Fruit fly (Drosophila melanogaster): ENCODE results near the gene Hk.

The Hk gene

dm6 chrX:10259524-10259923 is 3.8 kb downstream of the Hk start:
- TF ChIP-seq CG7839 (tag; optimal IDR thresholded peaks at IDR 0.05): peak; percentile 28
- TF ChIP-seq abd-A (tag; optimal IDR thresholded peaks at IDR 0.05): no peak
- peak; percentile 43 for TF ChIP-seq gem (tag; optimal IDR thresholded peaks at IDR 0.05)
- TF ChIP-seq C15 (GFP tag; IDR thresholded peaks at IDR 0.05): no peak
- TF ChIP-seq grau (tag; optimal IDR thresholded peaks at IDR 0.05): peak; percentile 8
- 0 out of 2 replicates have a peak, but pooled peaks have one; percentile 20 for TF ChIP-seq Ptx1 (GFP tag; IDR thresholded peaks at IDR 0.05)
- TF ChIP-seq rib (GFP tag; IDR thresholded peaks at IDR 0.05): no peak
- TF ChIP-seq Rfx (GFP tag; IDR thresholded peaks at IDR 0.05): 0 out of 2 replicates have a peak, but pooled peaks have one; percentile 21
- TF ChIP-seq toy (GFP tag; IDR thresholded peaks at IDR 0.05): no peak
- TF ChIP-seq Ets65A (GFP tag): peak; percentile 52
- 0 out of 3 replicates have a peak, but pooled peaks have one; percentile 29 for TF ChIP-seq tgo (GFP tag; IDR thresholded peaks at IDR 0.05)
- peak; percentile 34 for TF ChIP-seq CG18599 (GFP tag; optimal IDR thresholded peaks at IDR 0.05)
- TF ChIP-seq Hmr (GFP tag; optimal IDR thresholded peaks at IDR 0.05): peak; percentile 25
- TF ChIP-seq Med (GFP tag): peak; percentile 82
- peak; percentile 26 for TF ChIP-seq CG2120 (GFP tag; optimal IDR thresholded peaks at IDR 0.05)
- TF ChIP-seq dmrt99B (tag; optimal IDR thresholded peaks at IDR 0.05): peak; percentile 51
- TF ChIP-seq row (GFP tag; IDR thresholded peaks at IDR 0.05): peak; percentile 52; the same call in 2 of the 3 replicates
- TF ChIP-seq CG18011 (GFP tag; optimal IDR thresholded peaks at IDR 0.05): no peak
- no peak for TF ChIP-seq CG18764 (GFP tag; optimal IDR thresholded peaks at IDR 0.05)
- no peak for TF ChIP-seq Atf3 (GFP tag; optimal IDR thresholded peaks at IDR 0.05)
- TF ChIP-seq CG2678 (tag; optimal IDR thresholded peaks at IDR 0.05): peak; percentile 33
- peak; percentile 7 for TF ChIP-seq Sox102F (GFP tag; optimal IDR thresholded peaks at IDR 0.05)
- no peak for TF ChIP-seq lilli (GFP tag; optimal IDR thresholded peaks at IDR 0.05)
- TF ChIP-seq trem (tag; optimal IDR thresholded peaks at IDR 0.05): no peak
- no peak for TF ChIP-seq CG3838 (GFP tag; optimal IDR thresholded peaks at IDR 0.05)
- peak; percentile 25 for TF ChIP-seq lab (GFP tag; optimal IDR thresholded peaks at IDR 0.05)
- TF ChIP-seq CG11504 (tag; optimal IDR thresholded peaks at IDR 0.05): peak; percentile 29
- no peak for TF ChIP-seq CG32772 (GFP tag; IDR thresholded peaks at IDR 0.05)
- TF ChIP-seq Meics (GFP tag; optimal IDR thresholded peaks at IDR 0.05): peak; percentile 16

- TF ChIP-seq CG17385 (GFP tag; optimal IDR thresholded peaks at IDR 0.05): no peak
- no peak for TF ChIP-seq CG31365 (tag; optimal IDR thresholded peaks at IDR 0.05)
- TF ChIP-seq gfzf (GFP tag; optimal IDR thresholded peaks at IDR 0.05): peak; percentile 23
- TF ChIP-seq stwl (tag; optimal IDR thresholded peaks at IDR 0.05): peak; percentile 52
- no peak for TF ChIP-seq hb (GFP tag; IDR thresholded peaks at IDR 0.05; ENCODE audit: partially characterized antibody)
- no peak for TF ChIP-seq fd96Cb (tag; optimal IDR thresholded peaks at IDR 0.05)
- no peak for TF ChIP-seq sens-2 (GFP tag; IDR thresholded peaks at IDR 0.05)
- no peak for TF ChIP-seq pum (GFP tag; optimal IDR thresholded peaks at IDR 0.05)
- TF ChIP-seq eyg (GFP tag; optimal IDR thresholded peaks at IDR 0.05): no peak
- TF ChIP-seq CG1647 (GFP tag; optimal IDR thresholded peaks at IDR 0.05): no peak
- TF ChIP-seq CG2116 (GFP tag; optimal IDR thresholded peaks at IDR 0.05): peak; percentile 56
Measured at dm6 chrX:10256228-10256627, 7.1 kb downstream of the Hk start.

All from whole organism, embryonic.